Fruit fly (Drosophila melanogaster): Measurements from ENCODE around the gene HLH4C.

The HLH4C gene

DNA sequence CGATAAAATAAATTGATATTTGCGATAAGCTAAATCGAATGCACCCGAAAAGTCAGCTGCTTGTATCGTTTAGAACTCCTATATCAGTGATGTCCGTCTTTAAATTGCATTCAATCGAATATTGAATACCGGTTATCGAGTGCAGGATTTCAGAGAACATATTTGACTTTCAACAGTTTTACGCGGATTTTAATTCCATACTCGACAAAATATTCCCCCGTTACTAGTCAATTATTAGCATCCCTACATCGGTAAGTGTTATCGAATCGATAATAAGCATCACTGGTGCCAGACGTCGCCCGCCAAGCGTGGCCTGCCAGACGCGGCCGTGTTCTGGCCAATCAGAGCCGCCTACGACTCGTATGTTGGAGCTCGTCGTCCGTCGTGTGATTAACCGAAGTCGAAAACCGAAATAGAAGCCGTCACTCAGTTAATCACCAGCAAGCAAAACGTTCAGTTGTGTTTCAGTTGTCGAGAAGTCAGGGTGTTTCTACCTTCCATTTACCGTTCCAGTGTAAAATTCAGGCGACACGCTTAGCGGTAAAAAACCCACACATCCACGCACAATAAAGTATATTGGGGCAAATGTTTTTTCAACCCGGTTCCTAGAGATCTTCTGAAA is 40.7 kb upstream of the HLH4C start, which contains the start of gene ctp (continued):
- TF ChIP-seq CG8478 (optimal IDR thresholded peaks at IDR 0.05): no peak
- TF ChIP-seq Adf1 (GFP tag; IDR thresholded peaks at IDR 0.05): peak; percentile 45; the same call in 1 of the 2 replicates
- TF ChIP-seq CG6689 (GFP tag; IDR thresholded peaks at IDR 0.05): 0 out of 2 replicates have a peak, but pooled peaks have one; percentile 15
- TF ChIP-seq ab (GFP tag; optimal IDR thresholded peaks at IDR 0.05): no peak
- peak; percentile 41 for TF ChIP-seq CG17385 (GFP tag; optimal IDR thresholded peaks at IDR 0.05)
- TF ChIP-seq CG10209 (GFP tag; optimal IDR thresholded peaks at IDR 0.05): no peak
- TF ChIP-seq CG6272 (GFP tag; IDR thresholded peaks at IDR 0.05): 0 out of 2 replicates have a peak, but pooled peaks have one; percentile 25
- TF ChIP-seq CG15269 (tag; optimal IDR thresholded peaks at IDR 0.05): peak; percentile 40
- no peak for TF ChIP-seq hkb (optimal IDR thresholded peaks at IDR 0.05)
- peak; percentile 44; the same call in 1 of the 2 replicates for TF ChIP-seq hkb (GFP tag; IDR thresholded peaks at IDR 0.05)
- peak; percentile 26 for TF ChIP-seq CG6254 (GFP tag; optimal IDR thresholded peaks at IDR 0.05)
- peak; percentile 56 for TF ChIP-seq ind (GFP tag; optimal IDR thresholded peaks at IDR 0.05)
- no peak for TF ChIP-seq usp (GFP tag; optimal IDR thresholded peaks at IDR 0.05)
- TF ChIP-seq mld (GFP tag; IDR thresholded peaks at IDR 0.05; ENCODE audit: partially characterized antibody): peak; percentile 61; the same call in 1 of the 3 replicates
- TF ChIP-seq NfI (GFP tag; optimal IDR thresholded peaks at IDR 0.05): peak; percentile 14
- peak; percentile 95 for TF ChIP-seq CG8290 (GFP tag; optimal IDR thresholded peaks at IDR 0.05)
- TF ChIP-seq CG8290 (tag; optimal IDR thresholded peaks at IDR 0.05): peak; percentile 90 to 93
- TF ChIP-seq Fer3 (tag; optimal IDR thresholded peaks at IDR 0.05): peak; percentile 4
- peak; percentile 58 for TF ChIP-seq sug (tag; optimal IDR thresholded peaks at IDR 0.05)
- peak; percentile 30 for TF ChIP-seq CG7786 (GFP tag; optimal IDR thresholded peaks at IDR 0.05)
- peak; percentile 44 for TF ChIP-seq PHDP (tag; optimal IDR thresholded peaks at IDR 0.05)
- no peak for TF ChIP-seq CG12299 (tag; optimal IDR thresholded peaks at IDR 0.05)
- no peak for TF ChIP-seq sc (optimal IDR thresholded peaks at IDR 0.05)
- TF ChIP-seq sc (GFP tag; optimal IDR thresholded peaks at IDR 0.05): no peak
- TF ChIP-seq nom (GFP tag; optimal IDR thresholded peaks at IDR 0.05): peak; percentile 76
- no peak for TF ChIP-seq cas (GFP tag; IDR thresholded peaks at IDR 0.05)
- no peak for TF ChIP-seq otp (GFP tag; IDR thresholded peaks at IDR 0.05)
- no peak for TF ChIP-seq CG16779 (GFP tag; IDR thresholded peaks at IDR 0.05)
- no peak for TF ChIP-seq psq (GFP tag; optimal IDR thresholded peaks at IDR 0.05)
- TF ChIP-seq nerfin-1 (tag; optimal IDR thresholded peaks at IDR 0.05): peak; percentile 30
- no peak for TF ChIP-seq CG6175 (GFP tag; IDR thresholded peaks at IDR 0.05)
- no peak for TF ChIP-seq ttk (GFP tag; IDR thresholded peaks at IDR 0.05)
- peak; percentile 35 for TF ChIP-seq eyg (GFP tag; optimal IDR thresholded peaks at IDR 0.05)
- peak; percentile 40 for TF ChIP-seq vfl (GFP tag; optimal IDR thresholded peaks at IDR 0.05)
- TF ChIP-seq E2f1 (GFP tag; IDR thresholded peaks at IDR 0.05): no peak
- TF ChIP-seq CG12155 (GFP tag; optimal IDR thresholded peaks at IDR 0.05): peak; percentile 40
- no peak for TF ChIP-seq CG5953 (GFP tag; IDR thresholded peaks at IDR 0.05)
- TF ChIP-seq slbo (GFP tag; IDR thresholded peaks at IDR 0.05): peak; percentile 70
- TF ChIP-seq CG13296 (GFP tag; optimal IDR thresholded peaks at IDR 0.05): peak; percentile 54
- peak; percentile 49 for TF ChIP-seq CG13424 (tag; optimal IDR thresholded peaks at IDR 0.05)
- TF ChIP-seq Nf-YB (GFP tag; optimal IDR thresholded peaks at IDR 0.05): peak; percentile 98
- peak; percentile 71 for TF ChIP-seq sna (GFP tag; IDR thresholded peaks at IDR 0.05; ENCODE audit: partially characterized antibody)
- TF ChIP-seq CG17802 (tag; optimal IDR thresholded peaks at IDR 0.05): no peak
- no peak for TF ChIP-seq CG7372 (GFP tag; IDR thresholded peaks at IDR 0.05)
- TF ChIP-seq Deaf1 (tag; optimal IDR thresholded peaks at IDR 0.05): peak; percentile 100
- peak; percentile 37 for TF ChIP-seq CG11504 (tag; optimal IDR thresholded peaks at IDR 0.05)
- TF ChIP-seq pzg (GFP tag; optimal IDR thresholded peaks at IDR 0.05): peak; percentile 70
- TF ChIP-seq CG13624 (GFP tag; optimal IDR thresholded peaks at IDR 0.05): peak; percentile 51
- TF ChIP-seq Dfd (GFP tag; optimal IDR thresholded peaks at IDR 0.05): no peak
- no peak for TF ChIP-seq z (GFP tag; IDR thresholded peaks at IDR 0.05)
- TF ChIP-seq Lhr (GFP tag; optimal IDR thresholded peaks at IDR 0.05): peak; percentile 58

All from whole organism, embryonic.